Worm (Caenorhabditis elegans) whole organism, L1 larva: Measurements from ENCODE around the gene srm-4.

ENCODE experiments used
- ceh-63 ChIP-seq: fragments of 200-800 bp; sonication (Bioruptor generic); optimal IDR thresholded peaks from 2 replicates; lab custom pipeline; 2018; ENCODE audit warnings: mild to moderate bottlenecking, missing genetic modification characterization, missing compliant biosample characterization
- ces-1 ChIP-seq: fragments of 150-350 bp; optimal IDR thresholded peaks from 2 replicates; lab custom pipeline; 2014; ENCODE audit warnings: missing biosample characterization, missing genetic modification reagents, missing genetic modification characterization
- lin-39 ChIP-seq: fragments of 150-350 bp; optimal IDR thresholded peaks from 2 replicates; lab custom pipeline; 2014; ENCODE audit warnings: missing biosample characterization, missing genetic modification reagents, missing genetic modification characterization
- nhr-71 ChIP-seq: sonication (generic microtip); optimal IDR thresholded peaks from 2 replicates; lab custom pipeline; 2016; ENCODE audit warnings: mild to moderate bottlenecking, missing genetic modification characterization, moderate library complexity, missing compliant biosample characterization
- nhr-76 ChIP-seq: sonication (generic microtip); optimal IDR thresholded peaks from 2 replicates; lab custom pipeline; 2017; ENCODE audit warnings: missing biosample characterization, missing genetic modification characterization
- snpc-4 ChIP-seq: fragments of 150-350 bp; optimal IDR thresholded peaks from 2 replicates; lab custom pipeline; 2014; ENCODE audit warnings: missing biosample characterization, missing genetic modification characterization
- sup-37 ChIP-seq: fragments of 200-800 bp; sonication (Bioruptor generic); optimal IDR thresholded peaks from 2 replicates; lab custom pipeline; 2018; ENCODE audit warnings: mild to moderate bottlenecking, missing genetic modification characterization, missing compliant biosample characterization
- xbp-1 ChIP-seq: sonication (generic microtip); optimal IDR thresholded peaks from 2 replicates; lab custom pipeline; 2016; ENCODE audit warnings: missing genetic modification characterization, missing compliant biosample characterization
- zip-4 ChIP-seq: fragments of 200-800 bp; sonication (Bioruptor generic); optimal IDR thresholded peaks from 2 replicates; lab custom pipeline; 2018; ENCODE audit warnings: mild to moderate bottlenecking, missing genetic modification characterization, moderate library complexity, missing compliant biosample characterization

DNA sequence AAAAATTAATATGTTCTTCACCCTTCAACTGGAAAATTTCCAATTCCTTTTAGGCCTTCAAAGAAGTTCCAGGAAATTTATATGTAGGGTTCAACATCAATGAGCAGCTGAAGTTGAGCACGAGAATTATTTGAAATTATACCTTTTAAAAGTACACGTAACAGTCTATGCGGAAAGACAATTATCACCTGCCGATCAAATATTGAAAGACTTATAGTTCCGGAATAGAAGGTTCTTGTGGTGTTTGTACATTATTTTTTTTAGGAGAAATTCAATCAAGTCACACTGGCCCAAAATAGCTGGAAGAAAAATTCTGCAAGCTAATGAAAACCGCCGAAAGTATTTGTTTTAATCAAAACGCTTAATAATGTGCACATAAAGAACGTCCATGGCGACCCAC, 47.0 kb downstream of the srm-4 start:
- no peak for TF ChIP-seq zip-4 (GFP tag; lab: Kevin White, UChicago)
- no peak for TF ChIP-seq xbp-1 (tag; lab: Kevin White, UChicago)
- no peak for TF ChIP-seq snpc-4 (tag; lab: Kevin White, UChicago)
- no peak for TF ChIP-seq lin-39 (tag; lab: Kevin White, UChicago)
- no peak for TF ChIP-seq ces-1 (GFP tag; lab: Kevin White, UChicago)
- no peak for TF ChIP-seq nhr-76 (tag; lab: Kevin White, UChicago)
- TF ChIP-seq ceh-63 (GFP tag; lab: Kevin White, UChicago): no peak
- no peak for TF ChIP-seq sup-37 (GFP tag; lab: Kevin White, UChicago)
- TF ChIP-seq nhr-71 (tag; lab: Kevin White, UChicago): peak; percentile 10
